Worm (Caenorhabditis elegans): ENCODE measurements around the gene R13A5.7.

ce11 chrIII:7616228-7616627 lies 46.3 kb upstream of the R13A5.7 start, which contains the start of gene T04A6.1:
- no peak for TF ChIP-seq T22C8.4 (GFP tag; IDR thresholded peaks at IDR 0.05)
- TF ChIP-seq ref-1 (GFP tag; conservative IDR thresholded peaks at IDR 0.05): no peak
- TF ChIP-seq ztf-23 (GFP tag; IDR thresholded peaks at IDR 0.05): no peak
- no peak for TF ChIP-seq med-1 (GFP tag; optimal IDR thresholded peaks at IDR 0.05; ENCODE audit: insufficient read depth)
- TF ChIP-seq flt-1 (GFP tag; IDR thresholded peaks at IDR 0.05): no peak
- no peak for TF ChIP-seq tab-1 (GFP tag; IDR thresholded peaks at IDR 0.05)
